Worm (Caenorhabditis elegans) whole organism, L1 larva: ENCODE data around the gene Y47D7A.13.
A peak's percentile ranks its signal among the peaks of the same experiment; 100 is the strongest.

Source experiments
- C04F5.9 ChIP-seq: sonication (generic microtip); optimal IDR thresholded peaks from 2 replicates; lab custom pipeline; 2016; ENCODE audit warnings: missing genetic modification characterization, missing compliant biosample characterization
- C34B4.2 ChIP-seq: sonication (generic microtip); optimal IDR thresholded peaks from 2 replicates; lab custom pipeline; 2017; ENCODE audit warnings: mild to moderate bottlenecking, missing genetic modification characterization, missing compliant biosample characterization
- aly-2 ChIP-seq: fragments of 150-350 bp; optimal IDR thresholded peaks from 2 replicates; lab custom pipeline; 2014; ENCODE audit warnings: missing biosample characterization, missing genetic modification characterization
- blmp-1 ChIP-seq: fragments of 150-350 bp; optimal IDR thresholded peaks from 2 replicates; lab custom pipeline; 2014; ENCODE audit warnings: missing biosample characterization, missing genetic modification characterization
- ceh-63 ChIP-seq: fragments of 200-800 bp; sonication (Bioruptor generic); optimal IDR thresholded peaks from 2 replicates; lab custom pipeline; 2018; ENCODE audit warnings: mild to moderate bottlenecking, missing genetic modification characterization, missing compliant biosample characterization
- ceh-8 ChIP-seq: fragments of 200-800 bp; sonication (Bioruptor generic); optimal IDR thresholded peaks from 2 replicates; lab custom pipeline; 2018; ENCODE audit warnings: mild to moderate bottlenecking, missing genetic modification characterization, moderate library complexity, missing compliant biosample characterization
- ceh-82 ChIP-seq, 3 experiments: fragments of 150-350 bp in 1 of 3; sonication (generic microtip) in 2 of 3; optimal IDR thresholded peaks; 2 replicates each; lab custom pipeline; 2014 to 2017; ENCODE audit warnings: missing biosample characterization in 3 of 3, missing genetic modification characterization in 3 of 3
- efl-1 ChIP-seq, 4 experiments: fragments of 150-350 bp; optimal IDR thresholded peaks in 3 of 4; peaks in 1 of 4; 1 replicate in 1 of 4; 2 replicates in 3 of 4; lab custom pipeline; 2014; ENCODE audit warnings: missing biosample characterization in 2 of 4, missing genetic modification characterization in 2 of 4, missing genetic modification reagents in 2 of 4
- egl-13 ChIP-seq: sonication (generic microtip); optimal IDR thresholded peaks from 2 replicates; lab custom pipeline; 2016; ENCODE audit warnings: missing genotype, missing genetic modification reagents, missing genetic modification characterization, missing compliant biosample characterization
- elt-2 ChIP-seq: sonication (generic microtip); optimal IDR thresholded peaks from 2 replicates; lab custom pipeline; 2016; ENCODE audit warnings: missing genetic modification characterization, mild to moderate bottlenecking, inconsistent platforms, missing compliant biosample characterization, missing genetic modification reagents
- elt-3 ChIP-seq, 6 experiments: fragments of 150-350 bp in 1 of 6; sonication (generic microtip); optimal IDR thresholded peaks; 2 replicates each; lab custom pipeline; 2017 to 2018; ENCODE audit warnings: missing biosample characterization in 6 of 6, missing genetic modification characterization in 6 of 6, inconsistent platforms in 1 of 6
- ets-5 ChIP-seq: fragments of 200-800 bp; sonication (Bioruptor generic); IDR thresholded peaks from 2 replicates; pipeline ENCODE4 v1.3.6; 2022; ENCODE audit warnings: missing genetic modification characterization, missing compliant biosample characterization
- fkh-4 ChIP-seq: sonication (generic microtip); optimal IDR thresholded peaks from 2 replicates; lab custom pipeline; 2016; ENCODE audit warnings: missing compliant biosample characterization, missing genetic modification characterization, borderline replicate concordance
- fkh-8 ChIP-seq: sonication (generic microtip); optimal IDR thresholded peaks from 2 replicates; lab custom pipeline; 2016; ENCODE audit warnings: mild to moderate bottlenecking, missing genetic modification characterization, missing compliant biosample characterization
- fos-1 ChIP-seq: fragments of 150-350 bp; optimal IDR thresholded peaks from 2 replicates; lab custom pipeline; 2014; ENCODE audit warnings: missing biosample characterization, missing genetic modification characterization
- grh-1 ChIP-seq: fragments of 200-800 bp; sonication (Bioruptor generic); IDR thresholded peaks from 2 replicates; pipeline ENCODE4 v1.3.6; 2022; ENCODE audit warnings: missing genetic modification reagents, missing genetic modification characterization, missing compliant biosample characterization
- irx-1 ChIP-seq: sonication (generic microtip); optimal IDR thresholded peaks from 2 replicates; lab custom pipeline; 2016; ENCODE audit warnings: missing genetic modification characterization, missing compliant biosample characterization
- jun-1 ChIP-seq: fragments of 150-350 bp; optimal IDR thresholded peaks from 2 replicates; lab custom pipeline; 2014; ENCODE audit warnings: missing biosample characterization, missing genetic modification reagents, missing genetic modification characterization
- lin-13 ChIP-seq: fragments of 150-350 bp; optimal IDR thresholded peaks from 2 replicates; lab custom pipeline; 2014; ENCODE audit warnings: missing biosample characterization, missing genetic modification reagents, missing genetic modification characterization
- lin-14 ChIP-seq: fragments of 200-800 bp; sonication (Bioruptor generic); optimal IDR thresholded peaks from 2 replicates; lab custom pipeline; 2018; ENCODE audit warnings: mild to moderate bottlenecking, missing genetic modification characterization, moderate library complexity, missing compliant biosample characterization
- lin-35 ChIP-seq, 2 experiments: fragments of 150-350 bp; optimal IDR thresholded peaks; 2 replicates each; lab custom pipeline; 2014; ENCODE audit warnings: missing biosample characterization in 2 of 2, missing genetic modification characterization in 2 of 2, missing genetic modification reagents in 2 of 2
- lir-3 ChIP-seq: sonication (generic microtip); optimal IDR thresholded peaks from 2 replicates; lab custom pipeline; 2016; ENCODE audit warnings: mild to moderate bottlenecking, missing genetic modification characterization, moderate library complexity, missing compliant biosample characterization; ENCODE audit not compliant: poor library complexity
- lsy-2 ChIP-seq, 2 experiments: fragments of 150-350 bp; optimal IDR thresholded peaks; 2 replicates each; lab custom pipeline; 2014; ENCODE audit warnings: missing biosample characterization in 2 of 2, missing genetic modification characterization in 2 of 2
- mab-9 ChIP-seq: fragments of 200-800 bp; sonication (Bioruptor generic); IDR thresholded peaks from 2 replicates; pipeline ENCODE4 v1.3.6; 2022; ENCODE audit warnings: missing genetic modification reagents, missing genetic modification characterization, missing compliant biosample characterization
- mdl-1 ChIP-seq, 2 experiments: fragments of 150-350 bp; optimal IDR thresholded peaks; 2 replicates each; lab custom pipeline; 2014 to 2017; ENCODE audit warnings: missing biosample characterization in 2 of 2, missing genetic modification characterization in 2 of 2, inconsistent platforms in 1 of 2
- mef-2 ChIP-seq: fragments of 150-350 bp; optimal IDR thresholded peaks from 2 replicates; lab custom pipeline; 2014; ENCODE audit warnings: missing biosample characterization, missing genetic modification characterization
- mep-1 ChIP-seq: fragments of 150-350 bp; optimal IDR thresholded peaks from 2 replicates; lab custom pipeline; 2014; ENCODE audit warnings: missing biosample characterization, missing genetic modification characterization
- nhr-11 ChIP-seq: fragments of 150-350 bp; optimal IDR thresholded peaks from 2 replicates; lab custom pipeline; 2014; ENCODE audit warnings: missing biosample characterization, missing genetic modification characterization
- nhr-19 ChIP-seq: fragments of 200-800 bp; sonication (Bioruptor generic); conservative IDR thresholded peaks from 2 replicates; pipeline ENCODE4 v1.3.6; 2022; ENCODE audit warnings: missing genetic modification characterization, missing compliant biosample characterization
- nhr-20 ChIP-seq: sonication (generic microtip); optimal IDR thresholded peaks from 2 replicates; lab custom pipeline; 2016; ENCODE audit warnings: mild to moderate bottlenecking, missing genetic modification characterization, missing compliant biosample characterization
- nhr-76 ChIP-seq: sonication (generic microtip); optimal IDR thresholded peaks from 2 replicates; lab custom pipeline; 2017; ENCODE audit warnings: missing biosample characterization, missing genetic modification characterization
- nhr-77 ChIP-seq: fragments of 150-350 bp; optimal IDR thresholded peaks from 2 replicates; lab custom pipeline; 2014; ENCODE audit warnings: missing biosample characterization, missing genetic modification characterization
- nhr-84 ChIP-seq: sonication (generic microtip); optimal IDR thresholded peaks from 2 replicates; lab custom pipeline; 2017; ENCODE audit warnings: missing biosample characterization, missing genetic modification characterization
- nhr-85 ChIP-seq: sonication (generic microtip); peaks from one replicate; lab custom pipeline; 2016; ENCODE audit warnings: missing genetic modification characterization, inconsistent platforms, missing compliant biosample characterization
- nhr-90 ChIP-seq: sonication (generic microtip); optimal IDR thresholded peaks from 2 replicates; lab custom pipeline; 2016; ENCODE audit warnings: mild to moderate bottlenecking, missing genetic modification characterization, missing compliant biosample characterization; ENCODE audit not compliant: poor library complexity
- skn-1 ChIP-seq: fragments of 150-350 bp; optimal IDR thresholded peaks from 2 replicates; lab custom pipeline; 2014; ENCODE audit warnings: missing biosample characterization, missing genetic modification characterization
- snpc-4 ChIP-seq: fragments of 150-350 bp; optimal IDR thresholded peaks from 2 replicates; lab custom pipeline; 2014; ENCODE audit warnings: missing biosample characterization, missing genetic modification characterization
- swsn-7 ChIP-seq: sonication (generic microtip); optimal IDR thresholded peaks from 2 replicates; lab custom pipeline; 2016; ENCODE audit warnings: missing genetic modification characterization, missing compliant biosample characterization
- tbx-2 ChIP-seq: sonication (generic microtip); optimal IDR thresholded peaks from 2 replicates; lab custom pipeline; 2016; ENCODE audit warnings: missing genetic modification characterization, missing compliant biosample characterization
- tlp-1 ChIP-seq: fragments of 150-350 bp; optimal IDR thresholded peaks from 2 replicates; lab custom pipeline; 2014; ENCODE audit warnings: missing biosample characterization, missing genetic modification characterization
- unc-62 ChIP-seq: fragments of 150-350 bp; optimal IDR thresholded peaks from 2 replicates; lab custom pipeline; 2014; ENCODE audit warnings: missing biosample characterization, missing genetic modification reagents, missing genetic modification characterization
- xbp-1 ChIP-seq: sonication (generic microtip); optimal IDR thresholded peaks from 2 replicates; lab custom pipeline; 2016; ENCODE audit warnings: missing genetic modification characterization, missing compliant biosample characterization
- zag-1 ChIP-seq: fragments of 150-350 bp; optimal IDR thresholded peaks from 2 replicates; lab custom pipeline; 2014; ENCODE audit warnings: missing biosample characterization, missing genetic modification characterization
- ztf-11 ChIP-seq, 2 experiments: sonication (generic microtip); optimal IDR thresholded peaks; 2 replicates each; lab custom pipeline; 2016 to 2017; ENCODE audit warnings: missing genetic modification characterization in 2 of 2, missing biosample characterization in 1 of 2, missing compliant biosample characterization in 1 of 2

Gene Y47D7A.13

ce11 chrV:4398884-4399283, 36.8 kb downstream of the Y47D7A.13 start:
- TF ChIP-seq efl-1 (optimal IDR thresholded peaks at IDR 0.05; lab: Kevin White, UChicago) = no peak
- TF ChIP-seq efl-1 (GFP tag; optimal IDR thresholded peaks at IDR 0.05 in 1 of 2; lab: Kevin White, UChicago) = peak in 1 of 2 experiments; percentile 38
- TF ChIP-seq ztf-11 (tag; optimal IDR thresholded peaks at IDR 0.05; lab: Kevin White, UChicago) = no peak
- no peak for TF ChIP-seq nhr-20 (tag; lab: Kevin White, UChicago)
- no peak for TF ChIP-seq mdl-1 (tag; optimal IDR thresholded peaks at IDR 0.05; lab: Kevin White, UChicago)

ce11 chrV:4398127-4398526, 37.6 kb downstream of the Y47D7A.13 start:
- TF ChIP-seq nhr-85 (tag; lab: Kevin White, UChicago) = no peak
- no peak for TF ChIP-seq efl-1 (optimal IDR thresholded peaks at IDR 0.05; lab: Kevin White, UChicago)
- peak in 1 of 2 experiments; percentile 50 for TF ChIP-seq efl-1 (GFP tag; optimal IDR thresholded peaks at IDR 0.05 in 1 of 2; lab: Kevin White, UChicago)

ce11 chrV:4396257-4396656, 39.5 kb downstream of the Y47D7A.13 start, which contains the start of gene F13A2.3:
F13A2.3 (minus strand) TSS chrV:4396357.
- TF ChIP-seq skn-1 (tag; lab: Kevin White, UChicago) = no peak
- TF ChIP-seq jun-1 (tag; lab: Kevin White, UChicago) = no peak
- no peak for TF ChIP-seq nhr-11 (tag; lab: Kevin White, UChicago)
- TF ChIP-seq fkh-8 (tag; lab: Kevin White, UChicago) = no peak
- TF ChIP-seq lir-3 (tag; lab: Kevin White, UChicago) = no peak
- TF ChIP-seq mep-1 (tag; lab: Kevin White, UChicago) = no peak
- no peak for TF ChIP-seq lsy-2 (tag; optimal IDR thresholded peaks at IDR 0.05; lab: Kevin White, UChicago)
- no peak for TF ChIP-seq blmp-1 (tag; lab: Kevin White, UChicago)
- no peak for TF ChIP-seq lin-35 (GFP tag; optimal IDR thresholded peaks at IDR 0.05; lab: Kevin White, UChicago)
- TF ChIP-seq C34B4.2 (tag; lab: Kevin White, UChicago) = no peak
- TF ChIP-seq nhr-77 (tag; lab: Kevin White, UChicago) = no peak
- TF ChIP-seq nhr-76 (tag; lab: Kevin White, UChicago) = no peak
- TF ChIP-seq ceh-63 (GFP tag; lab: Kevin White, UChicago) = no peak
- TF ChIP-seq fkh-4 (tag; lab: Kevin White, UChicago) = no peak
- no peak for TF ChIP-seq nhr-84 (tag; lab: Kevin White, UChicago)
- no peak for TF ChIP-seq zag-1
- TF ChIP-seq nhr-19 (GFP tag; lab: Robert Waterston, UW) = no peak
- TF ChIP-seq, all 84 proteins: peak for 0

ce11 chrV:4387916-4388315, 47.8 kb downstream of the Y47D7A.13 start:
- TF ChIP-seq lin-13 (GFP tag; lab: Kevin White, UChicago) (no peak), lin-14 (GFP tag; lab: Kevin White, UChicago) (no peak), nhr-84 (tag; lab: Kevin White, UChicago) (no peak), ets-5 (GFP tag; lab: Robert Waterston, UW) (no peak), swsn-7 (tag; lab: Kevin White, UChicago) (no peak), fos-1 (tag; lab: Kevin White, UChicago) (no peak), irx-1 (no peak), C04F5.9 (tag; lab: Kevin White, UChicago) (no peak), egl-13 (tag; lab: Kevin White, UChicago) (no peak), lir-3 (tag; lab: Kevin White, UChicago) (no peak), ceh-63 (GFP tag; lab: Kevin White, UChicago) (no peak), unc-62 (no peak), aly-2 (tag; lab: Kevin White, UChicago) (no peak), nhr-20 (tag; lab: Kevin White, UChicago) (no peak)

DNA sequence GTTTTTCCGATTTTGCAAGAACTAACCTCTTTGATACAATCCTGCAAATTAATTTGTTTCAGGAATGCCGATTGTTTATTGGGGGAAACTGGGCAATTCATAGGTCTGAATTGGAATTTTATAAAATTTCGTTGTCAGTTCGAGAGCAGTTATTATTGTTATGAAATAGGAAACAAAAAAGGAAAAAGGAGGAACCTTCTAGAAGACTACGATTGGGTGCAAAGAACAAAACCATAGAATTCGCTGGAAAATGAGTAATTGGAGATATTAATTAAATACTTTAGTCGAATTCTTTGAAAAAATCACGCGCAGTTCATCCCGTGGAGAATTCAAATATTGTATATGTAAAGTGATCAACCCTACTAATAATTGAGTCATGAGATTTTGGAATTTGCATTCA, 48.3 kb downstream of the Y47D7A.13 start, which contains the start of gene F13A2.9:
F13A2.9 (minus strand) TSS at position 101 of the 400 bp plus-strand sequence.
- no peak for TF ChIP-seq xbp-1 (tag; lab: Kevin White, UChicago)
- TF ChIP-seq nhr-90 (tag; lab: Kevin White, UChicago) = no peak
- no peak for TF ChIP-seq tbx-2 (tag; lab: Kevin White, UChicago)
- TF ChIP-seq ceh-63 (GFP tag; lab: Kevin White, UChicago) = no peak
- no peak for TF ChIP-seq elt-3 (tag; optimal IDR thresholded peaks at IDR 0.05; lab: Kevin White, UChicago)
- no peak for TF ChIP-seq grh-1 (GFP tag; lab: Robert Waterston, UW)
- no peak for TF ChIP-seq fos-1 (tag; lab: Kevin White, UChicago)
- TF ChIP-seq lin-35 (GFP tag; optimal IDR thresholded peaks at IDR 0.05; lab: Kevin White, UChicago) = no peak
- TF ChIP-seq zag-1 = no peak
- TF ChIP-seq elt-2 = no peak
- TF ChIP-seq fkh-8 (tag; lab: Kevin White, UChicago) = peak; percentile 8
- peak; percentile 74 for TF ChIP-seq ceh-8
- no peak for TF ChIP-seq ceh-82 (tag; optimal IDR thresholded peaks at IDR 0.05; lab: Kevin White, UChicago)
- no peak for TF ChIP-seq nhr-19 (GFP tag; lab: Robert Waterston, UW)
- TF ChIP-seq tlp-1 = no peak
- TF ChIP-seq mab-9 = no peak
- TF ChIP-seq snpc-4 = no peak
- TF ChIP-seq mef-2 (tag; lab: Kevin White, UChicago) = no peak
